Fruit fly (Drosophila melanogaster): Measurements from ENCODE around the gene Apc.
A peak's percentile ranks its signal among the peaks of the same experiment; 100 is the strongest.

Gene Apc

DNA sequence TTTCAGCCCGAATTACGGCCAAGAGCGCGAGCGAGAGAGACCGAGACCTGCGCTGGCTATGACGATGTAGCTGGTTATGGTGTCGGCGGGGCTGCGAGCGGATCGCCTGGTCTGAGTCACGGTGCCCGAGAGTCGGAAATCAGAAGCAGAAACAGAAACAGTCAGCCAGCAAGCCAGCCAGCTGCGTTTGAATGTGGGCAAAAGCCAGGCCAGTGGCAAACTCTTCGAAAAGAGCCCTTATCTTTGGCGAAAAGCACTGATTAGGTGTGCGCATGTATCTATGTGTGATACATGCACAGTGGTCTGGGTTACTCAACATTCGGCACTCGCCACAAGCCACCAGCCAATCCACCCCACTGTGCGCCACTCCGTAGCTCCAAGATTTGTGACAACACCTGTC, 13.4 kb downstream of the Apc start (continued):
- TF ChIP-seq zfh2 (GFP tag; optimal IDR thresholded peaks at IDR 0.05), result no peak
- TF ChIP-seq HLH4C (GFP tag; IDR thresholded peaks at IDR 0.05; ENCODE audit: partially characterized antibody), result peak; percentile 29; the same call in 1 of the 3 replicates
- peak; percentile 43; the same call in 1 of the 3 replicates for TF ChIP-seq zfh1 (GFP tag; IDR thresholded peaks at IDR 0.05)
- TF ChIP-seq Atf3 (GFP tag; optimal IDR thresholded peaks at IDR 0.05), result no peak
- TF ChIP-seq CG2199 (GFP tag; IDR thresholded peaks at IDR 0.05), result no peak
- no peak for TF ChIP-seq Dll (GFP tag; IDR thresholded peaks at IDR 0.05; ENCODE audit: partially characterized antibody)
- no peak for TF ChIP-seq CG7357 (GFP tag; IDR thresholded peaks at IDR 0.05)
- no peak for TF ChIP-seq tio (GFP tag; optimal IDR thresholded peaks at IDR 0.05)
- no peak for TF ChIP-seq Xrp1 (GFP tag; IDR thresholded peaks at IDR 0.05)
- TF ChIP-seq ham (GFP tag; IDR thresholded peaks at IDR 0.05), result no peak
- TF ChIP-seq CG11093 (GFP tag; IDR thresholded peaks at IDR 0.05), result no peak
- no peak for TF ChIP-seq Ssrp (tag; optimal IDR thresholded peaks at IDR 0.05)
- TF ChIP-seq CG8290 (GFP tag; optimal IDR thresholded peaks at IDR 0.05), result no peak
- peak in 1 of 2 experiments; percentile 49 for TF ChIP-seq CG8290 (tag; optimal IDR thresholded peaks at IDR 0.05)
- TF ChIP-seq Mrtf (GFP tag; IDR thresholded peaks at IDR 0.05), result 0 out of 3 replicates have a peak, but pooled peaks have one; percentile 5
- TF ChIP-seq zen (tag; optimal IDR thresholded peaks at IDR 0.05), result no peak
- no peak for TF ChIP-seq Bteb2 (GFP tag; optimal IDR thresholded peaks at IDR 0.05)
- TF ChIP-seq dimm (GFP tag; IDR thresholded peaks at IDR 0.05), result no peak
- no peak for TF ChIP-seq Sox102F (GFP tag; optimal IDR thresholded peaks at IDR 0.05)
- peak; percentile 74 for TF ChIP-seq GATAe (GFP tag; conservative IDR thresholded peaks at IDR 0.05)
- 0 out of 2 replicates have a peak, but pooled peaks have one; percentile 15 for TF ChIP-seq inv (GFP tag; IDR thresholded peaks at IDR 0.05; ENCODE audit: partially characterized antibody)
- no peak for TF ChIP-seq Vsx1 (GFP tag; optimal IDR thresholded peaks at IDR 0.05)
- no peak for TF ChIP-seq slp2 (GFP tag; optimal IDR thresholded peaks at IDR 0.05)
- no peak for TF ChIP-seq CG10959 (GFP tag; IDR thresholded peaks at IDR 0.05)
- TF ChIP-seq CG15601 (tag; optimal IDR thresholded peaks at IDR 0.05), result no peak
- no peak for TF ChIP-seq slou (GFP tag; optimal IDR thresholded peaks at IDR 0.05)
- TF ChIP-seq mirr (GFP tag; optimal IDR thresholded peaks at IDR 0.05), result peak; percentile 86
- no peak for TF ChIP-seq her (GFP tag; optimal IDR thresholded peaks at IDR 0.05)
- TF ChIP-seq hkb (optimal IDR thresholded peaks at IDR 0.05), result no peak
- no peak for TF ChIP-seq hkb (GFP tag; IDR thresholded peaks at IDR 0.05)
- TF ChIP-seq Oli (tag; optimal IDR thresholded peaks at IDR 0.05), result no peak
- no peak for TF ChIP-seq CG15269 (tag; optimal IDR thresholded peaks at IDR 0.05)
- TF ChIP-seq ftz-f1 (GFP tag; optimal IDR thresholded peaks at IDR 0.05), result no peak
- TF ChIP-seq mam (GFP tag; optimal IDR thresholded peaks at IDR 0.05), result peak; percentile 4
- TF ChIP-seq CG8281 (tag; optimal IDR thresholded peaks at IDR 0.05), result no peak
- TF ChIP-seq cato (GFP tag; optimal IDR thresholded peaks at IDR 0.05; ENCODE audit: borderline replicate concordance), result no peak
- no peak for TF ChIP-seq CG12744 (GFP tag; optimal IDR thresholded peaks at IDR 0.05)
- no peak for TF ChIP-seq lov (optimal IDR thresholded peaks at IDR 0.05)
- TF ChIP-seq lov (GFP tag; IDR thresholded peaks at IDR 0.05), result 0 out of 3 replicates have a peak, but pooled peaks have one; percentile 16
- no peak for TF ChIP-seq CG15479 (GFP tag; optimal IDR thresholded peaks at IDR 0.05)
- TF ChIP-seq unpg (GFP tag; optimal IDR thresholded peaks at IDR 0.05), result no peak
- peak; percentile 40; the same call in 1 of the 2 replicates for TF ChIP-seq sens-2 (GFP tag; IDR thresholded peaks at IDR 0.05)
- TF ChIP-seq CG15011 (GFP tag; optimal IDR thresholded peaks at IDR 0.05), result no peak
- peak; percentile 50 for TF ChIP-seq CG1647 (GFP tag; optimal IDR thresholded peaks at IDR 0.05)
- peak; percentile 5 for TF ChIP-seq kah (GFP tag; optimal IDR thresholded peaks at IDR 0.05)
- 0 out of 3 replicates have a peak, but pooled peaks have one; percentile 49 for TF ChIP-seq Dbx (GFP tag; IDR thresholded peaks at IDR 0.05)
- TF ChIP-seq CG10565 (GFP tag; optimal IDR thresholded peaks at IDR 0.05), result no peak
- no peak for TF ChIP-seq lbe (GFP tag; optimal IDR thresholded peaks at IDR 0.05)
- TF ChIP-seq MTF-1 (GFP tag; optimal IDR thresholded peaks at IDR 0.05; ENCODE audit: borderline replicate concordance), result no peak
- TF ChIP-seq CG32772 (GFP tag; IDR thresholded peaks at IDR 0.05), result no peak
- TF ChIP-seq CG10274 (GFP tag; optimal IDR thresholded peaks at IDR 0.05), result no peak
- no peak for TF ChIP-seq dmrt11E (tag; optimal IDR thresholded peaks at IDR 0.05)
